Fruit fly (Drosophila melanogaster): ENCODE measurements around the gene Uba2.

The Uba2 gene

DNA sequence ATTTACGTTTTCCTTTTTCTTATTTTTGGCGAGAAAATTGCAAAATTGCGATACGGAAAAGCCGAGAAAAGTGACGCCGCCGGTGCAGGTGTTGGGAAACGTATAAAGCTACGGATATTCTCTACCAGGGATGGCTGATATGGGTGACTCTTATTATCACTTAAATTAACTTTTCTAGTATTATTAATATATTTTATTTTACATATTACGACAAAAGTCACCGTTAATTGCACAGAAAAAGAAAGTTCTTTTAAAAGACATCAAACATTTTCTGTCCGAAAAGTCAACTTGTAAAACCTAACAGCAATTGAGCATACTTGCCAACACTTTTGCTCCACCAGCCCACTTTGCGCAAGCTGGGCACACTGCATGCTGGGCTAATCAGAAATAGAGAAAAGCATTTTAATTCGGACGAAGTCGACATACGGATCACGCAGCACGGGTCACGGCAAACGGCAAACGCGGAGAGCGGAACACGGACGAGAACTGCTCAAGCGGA, at the start of gene Uba2, which contains the start of gene Cds:
Uba2 (minus strand) TSS at position 107 of the 499 bp plus-strand sequence.
Cds (plus strand) TSS at position 51 of the 499 bp plus-strand sequence.
- peak; percentile 92 for TF ChIP-seq Clk (GFP tag; optimal IDR thresholded peaks at IDR 0.05)
- peak; percentile 90 for TF ChIP-seq CG1620 (GFP tag; optimal IDR thresholded peaks at IDR 0.05)
- peak; percentile 96 for TF ChIP-seq CG7045 (GFP tag; optimal IDR thresholded peaks at IDR 0.05)
- TF ChIP-seq Mnt (GFP tag; optimal IDR thresholded peaks at IDR 0.05): peak; percentile 89
- peak; percentile 88 for TF ChIP-seq pad (GFP tag; optimal IDR thresholded peaks at IDR 0.05)
- TF ChIP-seq Crg-1 (GFP tag; optimal IDR thresholded peaks at IDR 0.05): peak; percentile 96
- TF ChIP-seq CG11617 (GFP tag; optimal IDR thresholded peaks at IDR 0.05): peak; percentile 97
- TF ChIP-seq ovo (GFP tag; optimal IDR thresholded peaks at IDR 0.05): peak; percentile 97
- peak; percentile 90 for TF ChIP-seq CG5204 (GFP tag; optimal IDR thresholded peaks at IDR 0.05)
- TF ChIP-seq tj (GFP tag; optimal IDR thresholded peaks at IDR 0.05): peak; percentile 93
- TF ChIP-seq CG7101 (tag; optimal IDR thresholded peaks at IDR 0.05): peak; percentile 98
- peak; percentile 87 for TF ChIP-seq cic (GFP tag; optimal IDR thresholded peaks at IDR 0.05)
- TF ChIP-seq cnc (optimal IDR thresholded peaks at IDR 0.05): no peak
- no peak for TF ChIP-seq kay (GFP tag; ENCODE audit: borderline replicate concordance)
- peak; percentile 95 for TF ChIP-seq CG33017 (tag; optimal IDR thresholded peaks at IDR 0.05)
- TF ChIP-seq CG12768 (GFP tag; optimal IDR thresholded peaks at IDR 0.05): peak; percentile 95
- TF ChIP-seq bab1 (GFP tag; optimal IDR thresholded peaks at IDR 0.05): peak; percentile 97
- peak; percentile 96 for TF ChIP-seq toe (GFP tag; optimal IDR thresholded peaks at IDR 0.05)
- no peak for TF ChIP-seq Hr96 (GFP tag; optimal IDR thresholded peaks at IDR 0.05)
- TF ChIP-seq CG14711 (tag; optimal IDR thresholded peaks at IDR 0.05): peak; percentile 97

DNA sequence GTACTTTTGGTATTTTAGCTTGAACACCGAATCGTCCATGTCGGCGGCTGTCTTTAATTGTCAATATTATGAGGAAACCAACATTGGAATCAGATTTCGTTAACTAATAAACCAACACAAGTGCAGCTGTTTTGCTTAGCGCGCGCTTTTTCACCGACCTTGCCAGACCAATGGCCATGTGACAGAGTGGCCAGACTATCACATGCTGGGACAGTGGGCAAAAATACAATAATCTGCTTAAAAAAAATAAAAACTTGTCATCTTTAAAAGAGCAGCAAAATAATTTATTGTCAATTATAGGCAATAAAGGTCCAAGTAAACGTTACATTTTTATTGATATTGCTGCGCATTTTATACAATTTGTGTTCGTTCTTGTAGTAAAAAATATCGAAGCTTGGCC, 48.2 kb upstream of the Uba2 start, which contains the start of gene RecQ4:
RecQ4 (minus strand) TSS at position 161 of the 400 bp plus-strand sequence.
- TF ChIP-seq pad (GFP tag; optimal IDR thresholded peaks at IDR 0.05): no peak
- no peak for TF ChIP-seq Clk (GFP tag; optimal IDR thresholded peaks at IDR 0.05)
- TF ChIP-seq CG7101 (tag; optimal IDR thresholded peaks at IDR 0.05): no peak
- no peak for TF ChIP-seq CG11617 (GFP tag; optimal IDR thresholded peaks at IDR 0.05)
- TF ChIP-seq tj (GFP tag; optimal IDR thresholded peaks at IDR 0.05): peak; percentile 97
- TF ChIP-seq toe (GFP tag; optimal IDR thresholded peaks at IDR 0.05): no peak
- no peak for TF ChIP-seq Mnt (GFP tag; optimal IDR thresholded peaks at IDR 0.05)
- no peak for TF ChIP-seq CG33017 (tag; optimal IDR thresholded peaks at IDR 0.05)
- no peak for TF ChIP-seq Hr96 (GFP tag; optimal IDR thresholded peaks at IDR 0.05)
- TF ChIP-seq CG5204 (GFP tag; optimal IDR thresholded peaks at IDR 0.05): no peak
- TF ChIP-seq cnc (optimal IDR thresholded peaks at IDR 0.05): no peak
- no peak for TF ChIP-seq CG1620 (GFP tag; optimal IDR thresholded peaks at IDR 0.05)
- TF ChIP-seq ovo (GFP tag; optimal IDR thresholded peaks at IDR 0.05): no peak
- no peak for TF ChIP-seq CG7045 (GFP tag; optimal IDR thresholded peaks at IDR 0.05)
- no peak for TF ChIP-seq CG14711 (tag; optimal IDR thresholded peaks at IDR 0.05)
- TF ChIP-seq bab1 (GFP tag; optimal IDR thresholded peaks at IDR 0.05): peak; percentile 35

DNA sequence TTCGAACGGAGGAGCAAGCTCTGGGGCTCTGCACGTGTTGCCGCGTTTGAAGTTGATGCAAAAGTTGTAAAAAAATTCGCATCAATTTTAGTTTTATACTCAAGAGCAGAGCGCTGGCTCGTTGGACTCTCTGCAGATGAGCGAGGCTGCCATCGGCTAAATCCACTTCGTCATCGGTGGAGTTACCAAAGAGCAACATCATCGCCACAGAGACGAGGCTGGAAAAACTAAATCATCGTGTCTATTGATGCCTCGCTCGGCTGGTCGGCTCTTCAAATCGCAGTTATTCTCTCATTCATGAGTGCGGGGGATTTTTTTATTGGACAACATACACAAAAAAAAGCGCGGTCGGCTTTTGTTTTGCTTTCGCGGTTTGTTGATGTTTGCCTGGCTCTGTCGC, 37.8 kb upstream of the Uba2 start, which contains the start of gene CG13675:
CG13675 (minus strand) TSS at position 83 of the 400 bp plus-strand sequence.
- no peak for TF ChIP-seq CG11617 (GFP tag; optimal IDR thresholded peaks at IDR 0.05)
- TF ChIP-seq toe (GFP tag; optimal IDR thresholded peaks at IDR 0.05): no peak
- no peak for TF ChIP-seq ovo (GFP tag; optimal IDR thresholded peaks at IDR 0.05)
- TF ChIP-seq bab1 (GFP tag; optimal IDR thresholded peaks at IDR 0.05): no peak
- no peak for TF ChIP-seq CG1620 (GFP tag; optimal IDR thresholded peaks at IDR 0.05)
- TF ChIP-seq CG7101 (tag; optimal IDR thresholded peaks at IDR 0.05): no peak
- TF ChIP-seq CG5204 (GFP tag; optimal IDR thresholded peaks at IDR 0.05): no peak
- no peak for TF ChIP-seq Crg-1 (GFP tag; optimal IDR thresholded peaks at IDR 0.05)
- TF ChIP-seq Mnt (GFP tag; optimal IDR thresholded peaks at IDR 0.05): no peak
- no peak for TF ChIP-seq CG12768 (GFP tag; optimal IDR thresholded peaks at IDR 0.05)
- TF ChIP-seq cic (GFP tag; optimal IDR thresholded peaks at IDR 0.05): no peak
- TF ChIP-seq Hr96 (GFP tag; optimal IDR thresholded peaks at IDR 0.05): no peak
- TF ChIP-seq kay (GFP tag; ENCODE audit: borderline replicate concordance): no peak
- TF ChIP-seq CG7045 (GFP tag; optimal IDR thresholded peaks at IDR 0.05): no peak
- TF ChIP-seq CG14711 (tag; optimal IDR thresholded peaks at IDR 0.05): no peak
- TF ChIP-seq cnc (optimal IDR thresholded peaks at IDR 0.05): no peak

DNA sequence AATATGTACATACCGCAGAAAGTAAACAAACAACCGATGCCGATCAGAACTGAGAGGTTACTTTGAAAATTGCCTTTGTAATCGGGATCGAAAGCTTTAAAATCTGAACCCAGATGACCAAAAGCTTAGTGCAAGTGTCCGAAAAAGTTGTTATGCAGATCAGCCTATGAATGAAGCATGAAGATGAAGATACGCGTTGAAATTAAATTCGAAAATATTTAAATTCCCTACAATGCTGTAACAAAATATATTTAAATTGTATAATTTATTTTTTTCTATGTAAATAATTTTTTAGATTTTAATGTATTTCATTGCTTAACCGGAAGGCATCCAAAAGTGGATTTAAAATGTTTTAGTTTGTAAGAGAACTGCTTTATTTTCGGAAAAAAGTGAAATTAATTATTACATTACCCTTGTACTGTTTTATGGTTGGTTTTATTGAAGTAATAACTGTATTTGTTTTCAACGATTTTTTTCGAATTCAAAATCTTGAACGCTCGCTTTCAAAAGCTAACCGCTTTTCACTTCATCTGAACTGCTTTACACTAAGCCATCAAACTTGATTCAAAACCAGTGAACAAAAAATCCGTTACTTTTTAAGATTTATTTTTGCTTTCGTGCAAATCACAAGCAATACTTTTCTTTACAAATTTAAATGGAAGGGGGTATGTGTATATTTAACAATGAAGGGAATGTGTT, 32.3 kb upstream of the Uba2 start, which contains the start of gene CG43886:
CG43886 (minus strand) TSS at position 51 of the 699 bp plus-strand sequence.
- peak; percentile 39 for TF ChIP-seq tj (GFP tag; optimal IDR thresholded peaks at IDR 0.05)
- no peak for TF ChIP-seq CG7045 (GFP tag; optimal IDR thresholded peaks at IDR 0.05)
- no peak for TF ChIP-seq Clk (GFP tag; optimal IDR thresholded peaks at IDR 0.05)
- TF ChIP-seq CG14711 (tag; optimal IDR thresholded peaks at IDR 0.05): no peak

DNA sequence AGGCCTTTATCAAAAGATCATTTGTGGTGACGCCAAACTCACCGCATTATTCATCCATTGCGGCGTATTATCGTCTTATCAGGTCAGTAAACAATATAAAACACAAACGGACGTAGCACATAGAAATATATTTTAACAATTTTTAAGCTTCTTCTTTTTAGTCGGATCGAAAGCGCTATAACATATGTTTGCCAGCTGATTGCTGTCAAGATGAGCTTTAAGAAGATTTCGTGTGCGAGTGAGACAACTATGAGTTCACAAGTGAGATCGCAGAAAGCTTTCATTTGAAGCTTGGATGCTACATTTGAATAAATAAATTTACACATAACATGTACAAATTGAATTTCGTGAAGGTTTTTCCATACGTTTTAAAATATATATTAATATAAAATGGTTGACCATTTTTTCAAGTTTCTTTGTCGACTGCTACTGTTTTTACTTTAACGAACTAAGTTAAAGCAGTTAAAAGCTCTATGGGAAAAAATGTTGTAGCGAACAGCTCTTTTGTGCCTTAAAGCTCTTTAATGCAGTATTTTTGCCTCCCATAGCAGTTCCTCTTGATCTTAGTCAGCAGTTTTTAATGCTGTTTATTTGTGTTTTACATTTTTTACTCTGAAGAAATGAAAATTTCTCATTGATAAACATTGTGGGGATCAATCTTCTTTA, 31.2 kb upstream of the Uba2 start, which contains the start of gene CG42445:
CG42445 (minus strand) TSS at position 186 of the 666 bp plus-strand sequence.
- TF ChIP-seq bab1 (GFP tag; optimal IDR thresholded peaks at IDR 0.05) (peak; percentile 49), cic (GFP tag; optimal IDR thresholded peaks at IDR 0.05) (no peak), tj (GFP tag; optimal IDR thresholded peaks at IDR 0.05) (peak; percentile 99), kay (GFP tag; ENCODE audit: borderline replicate concordance) (peak; percentile 76)

DNA sequence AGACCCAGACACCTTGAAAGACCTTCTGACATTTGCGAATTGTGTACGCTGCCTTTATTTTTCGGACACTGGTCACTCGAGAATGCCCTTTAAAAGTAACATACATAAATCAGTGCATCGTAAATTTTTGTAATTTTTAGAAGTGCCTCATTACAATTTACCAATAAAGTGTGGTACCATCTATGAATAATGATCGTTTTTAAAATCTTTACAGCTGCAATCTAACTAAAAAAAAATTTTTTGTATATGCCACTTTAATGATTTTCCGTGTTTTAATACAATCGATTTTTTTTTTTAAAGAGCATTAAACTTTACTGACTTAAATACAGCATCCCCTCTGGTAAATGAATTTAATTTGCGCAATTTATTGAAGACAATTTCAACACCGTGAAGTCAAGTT, 29.5 kb upstream of the Uba2 start:
- TF ChIP-seq CG33017 (tag; optimal IDR thresholded peaks at IDR 0.05): no peak
- no peak for TF ChIP-seq CG1620 (GFP tag; optimal IDR thresholded peaks at IDR 0.05)

Measured in whole organism, adult.